Worm (Caenorhabditis elegans) whole organism, L4 larva: Measurements from ENCODE around the gene irld-18.
A peak's percentile ranks its signal among the peaks of the same experiment; 100 is the strongest.

Source experiments
- D1046.2 ChIP-seq: fragments of 200-800 bp; sonication (Bioruptor generic); IDR thresholded peaks from 2 replicates; pipeline ENCODE4 v1.3.6; 2022; ENCODE audit warnings: missing genetic modification characterization, missing compliant biosample characterization
- F10B5.3 ChIP-seq: sonication (generic microtip); optimal IDR thresholded peaks from 2 replicates; lab custom pipeline; 2016; ENCODE audit warnings: mild to moderate bottlenecking, missing genetic modification characterization, missing compliant biosample characterization
- F26F4.8 ChIP-seq: fragments of 200-800 bp; sonication (Bioruptor generic); conservative IDR thresholded peaks from 2 replicates; pipeline ENCODE4 v1.3.6; 2022; ENCODE audit warnings: missing genetic modification characterization, missing compliant biosample characterization
- F37D6.2 ChIP-seq: sonication (generic microtip); optimal IDR thresholded peaks from 2 replicates; lab custom pipeline; 2016; ENCODE audit warnings: mild to moderate bottlenecking, missing genetic modification characterization, missing compliant biosample characterization
- T20F7.1 ChIP-seq: fragments of 200-800 bp; sonication (Bioruptor generic); optimal IDR thresholded peaks from 2 replicates; lab custom pipeline; 2018; ENCODE audit warnings: mild to moderate bottlenecking, missing genetic modification characterization, missing compliant biosample characterization
- Y48G9A.11 ChIP-seq: fragments of 200-800 bp; sonication (Bioruptor generic); IDR thresholded peaks from 2 replicates; pipeline ENCODE4 v1.3.6; 2022; ENCODE audit warnings: missing genetic modification reagents, missing genetic modification characterization, missing compliant biosample characterization
- Y75B8A.6 ChIP-seq: fragments of 200-800 bp; sonication (Bioruptor generic); IDR thresholded peaks from 2 replicates; pipeline ENCODE4 v1.3.6; 2022; ENCODE audit warnings: missing genetic modification reagents, missing genetic modification characterization, missing compliant biosample characterization
- ZK337.2 ChIP-seq: fragments of 200-800 bp; sonication (Bioruptor generic); IDR thresholded peaks from 2 replicates; pipeline ENCODE4 v1.3.6; 2022; ENCODE audit warnings: missing genetic modification reagents, missing genetic modification characterization, missing compliant biosample characterization
- ZK546.5 ChIP-seq, 2 experiments: sonication (generic microtip); optimal IDR thresholded peaks; 2 replicates each; lab custom pipeline; 2017; ENCODE audit warnings: missing biosample characterization in 2 of 2, missing genetic modification characterization in 2 of 2
- aha-1 ChIP-seq: fragments of 150-350 bp; peaks from one replicate; lab custom pipeline; 2014; ENCODE audit warnings: missing biosample characterization, missing genetic modification characterization
- ceh-20 ChIP-seq: fragments of 200-800 bp; sonication (Bioruptor generic); IDR thresholded peaks from 2 replicates; pipeline ENCODE4 v1.3.6; 2022; ENCODE audit warnings: missing genetic modification reagents, missing genetic modification characterization, missing compliant biosample characterization
- ceh-32 ChIP-seq: sonication (generic microtip); optimal IDR thresholded peaks from 2 replicates; lab custom pipeline; 2016; ENCODE audit warnings: mild to moderate bottlenecking, missing genetic modification characterization, missing compliant biosample characterization; ENCODE audit not compliant: poor library complexity
- ceh-44 ChIP-seq: fragments of 200-800 bp; sonication (Bioruptor generic); IDR thresholded peaks from 2 replicates; pipeline ENCODE4 v1.3.6; 2022; ENCODE audit warnings: missing genetic modification reagents, missing genetic modification characterization, missing compliant biosample characterization
- ceh-62 ChIP-seq: sonication (generic microtip); optimal IDR thresholded peaks from 2 replicates; lab custom pipeline; 2017; ENCODE audit warnings: missing biosample characterization, missing genetic modification characterization
- cey-2 ChIP-seq: sonication (generic microtip); optimal IDR thresholded peaks from 3 replicates; lab custom pipeline; 2017; ENCODE audit warnings: missing genetic modification characterization, mild to moderate bottlenecking, missing compliant biosample characterization, antibody characterized with exemption, borderline replicate concordance; ENCODE audit not compliant: insufficient read depth
- ctbp-1 ChIP-seq: fragments of 200-800 bp; sonication (Bioruptor generic); IDR thresholded peaks from 2 replicates; pipeline ENCODE4 v1.3.6; 2022; ENCODE audit warnings: missing genetic modification reagents, missing genetic modification characterization, missing compliant biosample characterization
- daf-19 ChIP-seq: fragments of 200-800 bp; sonication (Bioruptor generic); conservative IDR thresholded peaks from 2 replicates; pipeline ENCODE4 v1.3.6; 2022; ENCODE audit warnings: missing genetic modification characterization, missing compliant biosample characterization
- daf-8 ChIP-seq: fragments of 200-800 bp; sonication (Bioruptor generic); IDR thresholded peaks from 2 replicates; pipeline ENCODE4 v1.3.6; 2022; ENCODE audit warnings: missing genetic modification characterization, missing compliant biosample characterization
- dmd-6 ChIP-seq: fragments of 200-800 bp; sonication (Bioruptor generic); IDR thresholded peaks from 2 replicates; pipeline ENCODE4 v1.3.6; 2022; ENCODE audit warnings: missing genetic modification reagents, missing genetic modification characterization, missing compliant biosample characterization
- dmd-9 ChIP-seq: fragments of 200-800 bp; sonication (Bioruptor generic); IDR thresholded peaks from 2 replicates; pipeline ENCODE4 v1.3.6; 2022; ENCODE audit warnings: missing genetic modification reagents, missing genetic modification characterization, missing compliant biosample characterization
- dpl-1 ChIP-seq: fragments of 150-350 bp; optimal IDR thresholded peaks from 2 replicates; lab custom pipeline; 2014; ENCODE audit warnings: missing biosample characterization, missing genetic modification reagents, missing genetic modification characterization
- duxl-1 ChIP-seq: sonication (generic microtip); optimal IDR thresholded peaks from 2 replicates; lab custom pipeline; 2016; ENCODE audit warnings: mild to moderate bottlenecking, missing genetic modification characterization, moderate library complexity, missing compliant biosample characterization; ENCODE audit not compliant: poor library complexity
- egl-27 ChIP-seq: sonication (generic microtip); optimal IDR thresholded peaks from 3 replicates; lab custom pipeline; 2017; ENCODE audit warnings: missing biosample characterization, missing genetic modification reagents, missing genetic modification characterization
- egl-43 ChIP-seq: fragments of 200-800 bp; sonication (Bioruptor generic); IDR thresholded peaks from 2 replicates; pipeline ENCODE4 v1.3.6; 2022; ENCODE audit warnings: missing genetic modification reagents, missing genetic modification characterization, missing compliant biosample characterization
- gei-8 ChIP-seq: fragments of 200-800 bp; sonication (Bioruptor generic); optimal IDR thresholded peaks from 2 replicates; lab custom pipeline; 2018; ENCODE audit warnings: mild to moderate bottlenecking, missing genetic modification characterization, missing compliant biosample characterization
- hlh-11 ChIP-seq: fragments of 200-800 bp; sonication (Bioruptor generic); optimal IDR thresholded peaks from 2 replicates; lab custom pipeline; 2018; ENCODE audit warnings: mild to moderate bottlenecking, missing genetic modification characterization, missing compliant biosample characterization
- lin-13 ChIP-seq: fragments of 150-350 bp; optimal IDR thresholded peaks from 2 replicates; lab custom pipeline; 2014; ENCODE audit warnings: missing biosample characterization, missing genetic modification reagents, missing genetic modification characterization
- lin-15B ChIP-seq: fragments of 150-350 bp; sonication (generic microtip); optimal IDR thresholded peaks from 3 replicates; lab custom pipeline; 2014; ENCODE audit warnings: missing biosample characterization, missing genetic modification characterization
- lin-29 ChIP-seq: fragments of 200-800 bp; sonication (Bioruptor generic); IDR thresholded peaks from 2 replicates; pipeline ENCODE4 v1.3.6; 2022; ENCODE audit warnings: missing genetic modification reagents, missing genetic modification characterization, missing compliant biosample characterization
- lin-39 ChIP-seq: fragments of 150-350 bp; optimal IDR thresholded peaks from 2 replicates; lab custom pipeline; 2014; ENCODE audit warnings: missing biosample characterization, missing genetic modification reagents, missing genetic modification characterization
- mdl-1 ChIP-seq, 2 experiments: fragments of 150-350 bp in 1 of 2; sonication (generic microtip) in 1 of 2; optimal IDR thresholded peaks; 2 replicates each; lab custom pipeline; 2014 to 2017; ENCODE audit warnings: missing biosample characterization in 2 of 2, missing genetic modification characterization in 2 of 2
- mdt-29 ChIP-seq: fragments of 200-800 bp; sonication (Bioruptor generic); IDR thresholded peaks from 2 replicates; pipeline ENCODE4 v1.3.6; 2022; ENCODE audit warnings: missing genetic modification reagents, missing genetic modification characterization, missing compliant biosample characterization
- mxl-2 ChIP-seq: fragments of 200-800 bp; sonication (Bioruptor generic); conservative IDR thresholded peaks from 2 replicates; pipeline ENCODE4 v1.3.6; 2022; ENCODE audit warnings: missing genetic modification reagents, missing genetic modification characterization, missing compliant biosample characterization
- nhr-10 ChIP-seq: fragments of 150-350 bp; optimal IDR thresholded peaks from 2 replicates; lab custom pipeline; 2014; ENCODE audit warnings: missing biosample characterization, missing genetic modification characterization
- nhr-111 ChIP-seq: fragments of 200-800 bp; sonication (Bioruptor generic); optimal IDR thresholded peaks from 2 replicates; lab custom pipeline; 2018; ENCODE audit warnings: mild to moderate bottlenecking, missing genetic modification characterization, missing compliant biosample characterization
- nhr-237 ChIP-seq: sonication (generic microtip); optimal IDR thresholded peaks from 2 replicates; lab custom pipeline; 2017; ENCODE audit warnings: missing biosample characterization, missing genetic modification characterization
- nhr-41 ChIP-seq: fragments of 200-800 bp; sonication (Bioruptor generic); IDR thresholded peaks from 2 replicates; pipeline ENCODE4 v1.3.6; 2022; ENCODE audit warnings: missing genetic modification reagents, missing genetic modification characterization, missing compliant biosample characterization
- nhr-77 ChIP-seq: fragments of 150-350 bp; optimal IDR thresholded peaks from 2 replicates; lab custom pipeline; 2014; ENCODE audit warnings: missing biosample characterization, missing genetic modification characterization
- php-3 ChIP-seq: fragments of 200-800 bp; sonication (Bioruptor generic); IDR thresholded peaks from 2 replicates; pipeline ENCODE4 v1.3.6; 2022; ENCODE audit warnings: missing genetic modification reagents, missing genetic modification characterization, missing compliant biosample characterization
- rbr-2 ChIP-seq: sonication (generic microtip); optimal IDR thresholded peaks from 2 replicates; lab custom pipeline; 2016; ENCODE audit warnings: missing genotype, missing genetic modification characterization, missing compliant biosample characterization
- sdz-12 ChIP-seq: fragments of 200-800 bp; sonication (Bioruptor generic); optimal IDR thresholded peaks from 2 replicates; lab custom pipeline; 2018; ENCODE audit warnings: mild to moderate bottlenecking, missing genetic modification characterization, missing compliant biosample characterization
- snpc-1.2 ChIP-seq: fragments of 200-800 bp; sonication (Bioruptor generic); IDR thresholded peaks from 2 replicates; pipeline ENCODE4 v1.3.6; 2022; ENCODE audit warnings: missing genetic modification reagents, missing genetic modification characterization, missing compliant biosample characterization
- snpc-4 ChIP-seq: fragments of 150-350 bp; optimal IDR thresholded peaks from 2 replicates; lab custom pipeline; 2014; ENCODE audit warnings: missing biosample characterization, missing genetic modification characterization
- spr-1 ChIP-seq: sonication (generic microtip); optimal IDR thresholded peaks from 2 replicates; lab custom pipeline; 2016; ENCODE audit warnings: mild to moderate bottlenecking, missing genetic modification characterization, missing compliant biosample characterization
- spr-3 ChIP-seq: fragments of 200-800 bp; sonication (Bioruptor generic); optimal IDR thresholded peaks from 2 replicates; lab custom pipeline; 2018; ENCODE audit warnings: mild to moderate bottlenecking, missing genetic modification characterization, missing compliant biosample characterization
- tag-97 ChIP-seq: fragments of 200-800 bp; sonication (Bioruptor generic); IDR thresholded peaks from 2 replicates; pipeline ENCODE4 v1.3.6; 2022; ENCODE audit warnings: missing genetic modification characterization, missing compliant biosample characterization
- unc-130 ChIP-seq: sonication (generic microtip); optimal IDR thresholded peaks from 2 replicates; lab custom pipeline; 2016; ENCODE audit warnings: missing genetic modification reagents, missing genetic modification characterization, missing compliant biosample characterization
- unc-62 ChIP-seq, 3 experiments: fragments of 150-350 bp in 1 of 3; sonication (generic microtip); optimal IDR thresholded peaks in 2 of 3; peaks in 1 of 3; 1 replicate in 1 of 3; 2 replicates in 2 of 3; lab custom pipeline; 2014 to 2017; ENCODE audit warnings: missing biosample characterization in 3 of 3, missing genetic modification characterization in 3 of 3, missing genetic modification reagents in 3 of 3, missing genotype in 1 of 3
- zag-1 ChIP-seq: fragments of 150-350 bp; optimal IDR thresholded peaks from 2 replicates; lab custom pipeline; 2014; ENCODE audit warnings: missing biosample characterization, missing genetic modification characterization
- zfp-2 ChIP-seq: sonication (generic microtip); optimal IDR thresholded peaks from 2 replicates; lab custom pipeline; 2016; ENCODE audit warnings: mild to moderate bottlenecking, missing genetic modification characterization, missing compliant biosample characterization
- zfp-3 ChIP-seq: fragments of 200-800 bp; sonication (Bioruptor generic); conservative IDR thresholded peaks from 2 replicates; pipeline ENCODE4 v1.3.6; 2022; ENCODE audit warnings: missing genetic modification reagents, missing genetic modification characterization, missing compliant biosample characterization
- ztf-11 ChIP-seq: fragments of 150-350 bp; optimal IDR thresholded peaks from 2 replicates; lab custom pipeline; 2014; ENCODE audit warnings: missing biosample characterization, missing genetic modification characterization

irld-18 gene

DNA sequence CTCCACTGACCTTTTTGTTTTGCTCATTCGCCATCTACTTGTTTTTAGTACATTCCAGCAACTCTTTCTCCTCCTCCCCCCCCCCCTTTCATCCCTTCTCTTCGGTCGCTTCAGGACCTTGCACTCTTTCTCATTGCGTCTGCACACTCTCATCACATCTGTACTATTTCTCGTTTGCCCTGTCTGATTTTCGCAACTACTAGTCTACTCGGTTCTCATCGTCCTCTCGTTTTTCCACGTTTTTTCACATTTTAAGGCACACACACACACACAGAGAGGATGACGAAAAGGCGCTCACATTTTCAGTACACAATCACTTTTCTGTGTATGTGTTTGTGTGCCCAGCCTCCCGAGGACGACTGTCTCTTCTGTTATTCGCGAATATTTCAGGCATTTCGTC lies 39.7 kb upstream of the irld-18 start:
- TF ChIP-seq lin-13 (GFP tag; lab: Kevin White, UChicago): no peak
- TF ChIP-seq unc-130 (GFP tag; lab: Kevin White, UChicago): no peak
- TF ChIP-seq daf-8 (GFP tag; lab: Robert Waterston, UW): no peak
- no peak for TF ChIP-seq F37D6.2 (tag; lab: Kevin White, UChicago)
- TF ChIP-seq ceh-20 (GFP tag; lab: Robert Waterston, UW): no peak
- no peak for TF ChIP-seq nhr-41 (GFP tag; lab: Robert Waterston, UW)
- no peak for TF ChIP-seq zag-1 (tag; lab: Kevin White, UChicago)
- TF ChIP-seq gei-8 (GFP tag; lab: Kevin White, UChicago): no peak
- peak; percentile 51 for TF ChIP-seq rbr-2 (tag; lab: Kevin White, UChicago)
- TF ChIP-seq snpc-4 (tag; lab: Kevin White, UChicago): no peak
- no peak for TF ChIP-seq lin-15B
- no peak for TF ChIP-seq Y75B8A.6
- peak in 1 of 2 experiments; percentile 93 for TF ChIP-seq unc-62 (GFP tag; optimal IDR thresholded peaks at IDR 0.05 in 1 of 2; lab: Kevin White, UChicago)
- no peak for TF ChIP-seq unc-62 (tag; optimal IDR thresholded peaks at IDR 0.05; lab: Kevin White, UChicago)
- no peak for TF ChIP-seq F26F4.8 (GFP tag; lab: Robert Waterston, UW)
- TF ChIP-seq ceh-32 (tag; lab: Kevin White, UChicago): no peak
- no peak for TF ChIP-seq sdz-12 (GFP tag; lab: Kevin White, UChicago)
- no peak for TF ChIP-seq ZK546.5 (tag; optimal IDR thresholded peaks at IDR 0.05; lab: Kevin White, UChicago)
- no peak for TF ChIP-seq tag-97 (GFP tag; lab: Robert Waterston, UW)
- TF ChIP-seq zfp-3 (GFP tag; lab: Robert Waterston, UW): no peak
- TF ChIP-seq dpl-1: no peak
- no peak for TF ChIP-seq D1046.2 (GFP tag; lab: Robert Waterston, UW)
- TF ChIP-seq ztf-11 (tag; lab: Kevin White, UChicago): no peak
- no peak for TF ChIP-seq ceh-44 (GFP tag; lab: Robert Waterston, UW)
- no peak for TF ChIP-seq Y48G9A.11
- TF ChIP-seq ceh-62 (tag; lab: Kevin White, UChicago): no peak
- TF ChIP-seq T20F7.1 (GFP tag; lab: Kevin White, UChicago): no peak
- no peak for TF ChIP-seq daf-19 (GFP tag; lab: Robert Waterston, UW)
- peak; percentile 15 to 76 for TF ChIP-seq mdl-1 (tag; optimal IDR thresholded peaks at IDR 0.05; lab: Kevin White, UChicago)
- no peak for TF ChIP-seq F10B5.3
- no peak for TF ChIP-seq nhr-111
- TF ChIP-seq cey-2 (tag; lab: Kevin White, UChicago): no peak
- TF ChIP-seq mdt-29 (GFP tag; lab: Robert Waterston, UW): no peak
- TF ChIP-seq hlh-11 (tag; lab: Kevin White, UChicago): peak; percentile 68
- TF ChIP-seq ctbp-1: 0 out of 2 replicates have a peak, but pooled peaks have one; percentile 22
- TF ChIP-seq aha-1 (tag; lab: Kevin White, UChicago): peak; percentile 87
- TF ChIP-seq egl-43 (GFP tag; lab: Robert Waterston, UW): peak; percentile 49; the same call in 1 of the 2 replicates
- TF ChIP-seq spr-3: no peak
- no peak for TF ChIP-seq lin-29 (GFP tag; lab: Robert Waterston, UW)
- peak; percentile 49 for TF ChIP-seq dmd-6
- TF ChIP-seq nhr-10 (tag; lab: Kevin White, UChicago): no peak
- no peak for TF ChIP-seq snpc-1.2 (GFP tag; lab: Robert Waterston, UW)
- no peak for TF ChIP-seq zfp-2 (tag; lab: Kevin White, UChicago)
- no peak for TF ChIP-seq duxl-1 (tag; lab: Kevin White, UChicago)
- no peak for TF ChIP-seq mxl-2 (GFP tag; lab: Robert Waterston, UW)
- TF ChIP-seq ZK337.2: no peak
- TF ChIP-seq php-3 (GFP tag; lab: Robert Waterston, UW): no peak
- TF ChIP-seq spr-1 (tag; lab: Kevin White, UChicago): no peak
- no peak for TF ChIP-seq dmd-9 (GFP tag; lab: Robert Waterston, UW)
- no peak for TF ChIP-seq egl-27
- no peak for TF ChIP-seq lin-39
- no peak for TF ChIP-seq nhr-77 (tag; lab: Kevin White, UChicago)
- no peak for TF ChIP-seq nhr-237
